Worm (Caenorhabditis elegans) whole organism, L4 larva: ENCODE measurements around the gene T04A8.13.
A peak's percentile ranks its signal among the peaks of the same experiment; 100 is the strongest.

Experiments
- F26F4.8 ChIP-seq: fragments of 200-800 bp; sonication (Bioruptor generic); conservative IDR thresholded peaks from 2 replicates; pipeline ENCODE4 v1.3.6; 2022; ENCODE audit warnings: missing genetic modification characterization, missing compliant biosample characterization
- F37D6.2 ChIP-seq: sonication (generic microtip); optimal IDR thresholded peaks from 2 replicates; lab custom pipeline; 2016; ENCODE audit warnings: mild to moderate bottlenecking, missing genetic modification characterization, missing compliant biosample characterization
- R02D3.7 ChIP-seq: fragments of 150-350 bp; sonication (generic microtip); optimal IDR thresholded peaks from 3 replicates; lab custom pipeline; 2014; ENCODE audit warnings: missing biosample characterization, missing genetic modification characterization
- T20F7.1 ChIP-seq: fragments of 200-800 bp; sonication (Bioruptor generic); optimal IDR thresholded peaks from 2 replicates; lab custom pipeline; 2018; ENCODE audit warnings: mild to moderate bottlenecking, missing genetic modification characterization, missing compliant biosample characterization
- Y5F2A.4 ChIP-seq: fragments of 200-800 bp; sonication (Bioruptor generic); optimal IDR thresholded peaks from 2 replicates; lab custom pipeline; 2018; ENCODE audit warnings: mild to moderate bottlenecking, missing genetic modification characterization, missing compliant biosample characterization
- Y75B8A.6 ChIP-seq: fragments of 200-800 bp; sonication (Bioruptor generic); IDR thresholded peaks from 2 replicates; pipeline ENCODE4 v1.3.6; 2022; ENCODE audit warnings: missing genetic modification reagents, missing genetic modification characterization, missing compliant biosample characterization
- ZK337.2 ChIP-seq: fragments of 200-800 bp; sonication (Bioruptor generic); IDR thresholded peaks from 2 replicates; pipeline ENCODE4 v1.3.6; 2022; ENCODE audit warnings: missing genetic modification reagents, missing genetic modification characterization, missing compliant biosample characterization
- aha-1 ChIP-seq: fragments of 150-350 bp; peaks from one replicate; lab custom pipeline; 2014; ENCODE audit warnings: missing biosample characterization, missing genetic modification characterization
- arid-1 ChIP-seq: fragments of 200-800 bp; sonication (Bioruptor generic); conservative IDR thresholded peaks from 2 replicates; pipeline ENCODE4 v1.3.6; 2022; ENCODE audit warnings: missing genetic modification reagents, missing genetic modification characterization, missing compliant biosample characterization
- attf-4 ChIP-seq: sonication (generic microtip); optimal IDR thresholded peaks from 3 replicates; lab custom pipeline; 2017; ENCODE audit warnings: missing biosample characterization, missing genetic modification characterization
- ceh-82 ChIP-seq: sonication (generic microtip); optimal IDR thresholded peaks from 2 replicates; lab custom pipeline; 2017; ENCODE audit warnings: missing biosample characterization, missing genetic modification characterization
- ces-1 ChIP-seq: fragments of 150-350 bp; sonication (generic microtip); optimal IDR thresholded peaks from 4 replicates; lab custom pipeline; 2014; ENCODE audit warnings: missing biosample characterization, missing genetic modification reagents, missing genetic modification characterization
- dmd-6 ChIP-seq: fragments of 200-800 bp; sonication (Bioruptor generic); IDR thresholded peaks from 2 replicates; pipeline ENCODE4 v1.3.6; 2022; ENCODE audit warnings: missing genetic modification reagents, missing genetic modification characterization, missing compliant biosample characterization
- duxl-1 ChIP-seq: sonication (generic microtip); optimal IDR thresholded peaks from 2 replicates; lab custom pipeline; 2016; ENCODE audit warnings: mild to moderate bottlenecking, missing genetic modification characterization, moderate library complexity, missing compliant biosample characterization; ENCODE audit not compliant: poor library complexity
- dve-1 ChIP-seq: sonication (generic microtip); optimal IDR thresholded peaks from 2 replicates; lab custom pipeline; 2017; ENCODE audit warnings: antibody characterized with exemption, mild to moderate bottlenecking, missing genetic modification characterization, missing compliant biosample characterization; ENCODE audit not compliant: insufficient read depth
- egl-27 ChIP-seq: sonication (generic microtip); optimal IDR thresholded peaks from 3 replicates; lab custom pipeline; 2017; ENCODE audit warnings: missing biosample characterization, missing genetic modification reagents, missing genetic modification characterization
- egl-43 ChIP-seq: fragments of 200-800 bp; sonication (Bioruptor generic); IDR thresholded peaks from 2 replicates; pipeline ENCODE4 v1.3.6; 2022; ENCODE audit warnings: missing genetic modification reagents, missing genetic modification characterization, missing compliant biosample characterization
- fkh-10 ChIP-seq: fragments of 150-350 bp; optimal IDR thresholded peaks from 2 replicates; lab custom pipeline; 2014; ENCODE audit warnings: missing biosample characterization, missing genetic modification reagents, missing genetic modification characterization
- hif-1 ChIP-seq, 2 experiments: sonication (generic microtip); optimal IDR thresholded peaks; 2 replicates each; lab custom pipeline; 2016 to 2017; ENCODE audit warnings: missing compliant biosample characterization in 2 of 2, missing genetic modification characterization in 2 of 2, missing genetic modification reagents in 2 of 2, missing genotype in 2 of 2, mild to moderate bottlenecking in 1 of 2
- hlh-11 ChIP-seq: fragments of 200-800 bp; sonication (Bioruptor generic); optimal IDR thresholded peaks from 2 replicates; lab custom pipeline; 2018; ENCODE audit warnings: mild to moderate bottlenecking, missing genetic modification characterization, missing compliant biosample characterization
- lin-15B ChIP-seq: fragments of 150-350 bp; sonication (generic microtip); optimal IDR thresholded peaks from 3 replicates; lab custom pipeline; 2014; ENCODE audit warnings: missing biosample characterization, missing genetic modification characterization
- lin-38 ChIP-seq: fragments of 200-800 bp; sonication (Bioruptor generic); IDR thresholded peaks from 2 replicates; pipeline ENCODE4 v1.3.6; 2022; ENCODE audit warnings: missing genetic modification reagents, missing genetic modification characterization, missing compliant biosample characterization
- lsy-2 ChIP-seq, 2 experiments: fragments of 150-350 bp in 1 of 2; sonication (generic microtip) in 1 of 2; optimal IDR thresholded peaks; 2 replicates each; lab custom pipeline; 2014 to 2017; ENCODE audit warnings: missing biosample characterization in 2 of 2, missing genetic modification characterization in 2 of 2
- madf-5 ChIP-seq, 2 experiments: fragments of 200-800 bp; sonication (Bioruptor generic); IDR thresholded peaks; 2 replicates each; pipeline ENCODE4 v1.3.6; 2022; ENCODE audit warnings: missing compliant biosample characterization in 2 of 2, missing genetic modification characterization in 2 of 2
- madf-9 ChIP-seq: fragments of 200-800 bp; sonication (Bioruptor generic); conservative IDR thresholded peaks from 2 replicates; pipeline ENCODE4 v1.3.6; 2022; ENCODE audit warnings: missing genetic modification reagents, missing genetic modification characterization, missing compliant biosample characterization
- mdt-29 ChIP-seq: fragments of 200-800 bp; sonication (Bioruptor generic); IDR thresholded peaks from 2 replicates; pipeline ENCODE4 v1.3.6; 2022; ENCODE audit warnings: missing genetic modification reagents, missing genetic modification characterization, missing compliant biosample characterization
- mxl-2 ChIP-seq: fragments of 200-800 bp; sonication (Bioruptor generic); conservative IDR thresholded peaks from 2 replicates; pipeline ENCODE4 v1.3.6; 2022; ENCODE audit warnings: missing genetic modification reagents, missing genetic modification characterization, missing compliant biosample characterization
- nhr-10 ChIP-seq: fragments of 150-350 bp; optimal IDR thresholded peaks from 2 replicates; lab custom pipeline; 2014; ENCODE audit warnings: missing biosample characterization, missing genetic modification characterization
- nhr-237 ChIP-seq: sonication (generic microtip); optimal IDR thresholded peaks from 2 replicates; lab custom pipeline; 2017; ENCODE audit warnings: missing biosample characterization, missing genetic modification characterization
- nhr-28 ChIP-seq: fragments of 150-350 bp; optimal IDR thresholded peaks from 2 replicates; lab custom pipeline; 2014; ENCODE audit warnings: missing biosample characterization, missing genetic modification characterization
- nhr-41 ChIP-seq: fragments of 200-800 bp; sonication (Bioruptor generic); IDR thresholded peaks from 2 replicates; pipeline ENCODE4 v1.3.6; 2022; ENCODE audit warnings: missing genetic modification reagents, missing genetic modification characterization, missing compliant biosample characterization
- nhr-76 ChIP-seq: fragments of 150-350 bp; optimal IDR thresholded peaks from 2 replicates; lab custom pipeline; 2014; ENCODE audit warnings: missing biosample characterization, missing genetic modification characterization
- nhr-77 ChIP-seq: fragments of 150-350 bp; optimal IDR thresholded peaks from 2 replicates; lab custom pipeline; 2014; ENCODE audit warnings: missing biosample characterization, missing genetic modification characterization
- pqm-1 ChIP-seq: sonication (generic microtip); optimal IDR thresholded peaks from 2 replicates; lab custom pipeline; 2017; ENCODE audit warnings: missing biosample characterization, missing genetic modification characterization
- rbr-2 ChIP-seq: sonication (generic microtip); optimal IDR thresholded peaks from 2 replicates; lab custom pipeline; 2016; ENCODE audit warnings: missing genotype, missing genetic modification characterization, missing compliant biosample characterization
- saeg-2 ChIP-seq: fragments of 200-800 bp; sonication (Bioruptor generic); IDR thresholded peaks from 2 replicates; pipeline ENCODE4 v1.3.6; 2022; ENCODE audit warnings: missing genetic modification reagents, missing genetic modification characterization, missing compliant biosample characterization
- sdz-12 ChIP-seq: fragments of 200-800 bp; sonication (Bioruptor generic); optimal IDR thresholded peaks from 2 replicates; lab custom pipeline; 2018; ENCODE audit warnings: mild to moderate bottlenecking, missing genetic modification characterization, missing compliant biosample characterization
- set-16 ChIP-seq: fragments of 200-800 bp; sonication (Bioruptor generic); IDR thresholded peaks from 2 replicates; pipeline ENCODE4 v1.3.6; 2022; ENCODE audit warnings: missing genetic modification reagents, missing genetic modification characterization, missing compliant biosample characterization
- spr-1 ChIP-seq: sonication (generic microtip); optimal IDR thresholded peaks from 2 replicates; lab custom pipeline; 2016; ENCODE audit warnings: mild to moderate bottlenecking, missing genetic modification characterization, missing compliant biosample characterization
- tag-97 ChIP-seq: fragments of 200-800 bp; sonication (Bioruptor generic); IDR thresholded peaks from 2 replicates; pipeline ENCODE4 v1.3.6; 2022; ENCODE audit warnings: missing genetic modification characterization, missing compliant biosample characterization
- tra-1 ChIP-seq: fragments of 200-800 bp; sonication (Bioruptor generic); IDR thresholded peaks from 2 replicates; pipeline ENCODE4 v1.3.6; 2022; ENCODE audit warnings: missing genetic modification reagents, missing genetic modification characterization, missing compliant biosample characterization
- unc-39 ChIP-seq: sonication (generic microtip); optimal IDR thresholded peaks from 2 replicates; lab custom pipeline; 2017; ENCODE audit warnings: missing biosample characterization, missing genetic modification characterization
- vab-7 ChIP-seq: fragments of 200-800 bp; sonication (Bioruptor generic); IDR thresholded peaks from 2 replicates; pipeline ENCODE4 v1.3.6; 2022; ENCODE audit warnings: missing genetic modification reagents, missing genetic modification characterization, missing compliant biosample characterization
- zfp-3 ChIP-seq: fragments of 200-800 bp; sonication (Bioruptor generic); conservative IDR thresholded peaks from 2 replicates; pipeline ENCODE4 v1.3.6; 2022; ENCODE audit warnings: missing genetic modification reagents, missing genetic modification characterization, missing compliant biosample characterization
- ztf-7 ChIP-seq: fragments of 150-350 bp; optimal IDR thresholded peaks from 2 replicates; lab custom pipeline; 2014; ENCODE audit warnings: missing biosample characterization, missing genetic modification characterization

The T04A8.13 gene

DNA sequence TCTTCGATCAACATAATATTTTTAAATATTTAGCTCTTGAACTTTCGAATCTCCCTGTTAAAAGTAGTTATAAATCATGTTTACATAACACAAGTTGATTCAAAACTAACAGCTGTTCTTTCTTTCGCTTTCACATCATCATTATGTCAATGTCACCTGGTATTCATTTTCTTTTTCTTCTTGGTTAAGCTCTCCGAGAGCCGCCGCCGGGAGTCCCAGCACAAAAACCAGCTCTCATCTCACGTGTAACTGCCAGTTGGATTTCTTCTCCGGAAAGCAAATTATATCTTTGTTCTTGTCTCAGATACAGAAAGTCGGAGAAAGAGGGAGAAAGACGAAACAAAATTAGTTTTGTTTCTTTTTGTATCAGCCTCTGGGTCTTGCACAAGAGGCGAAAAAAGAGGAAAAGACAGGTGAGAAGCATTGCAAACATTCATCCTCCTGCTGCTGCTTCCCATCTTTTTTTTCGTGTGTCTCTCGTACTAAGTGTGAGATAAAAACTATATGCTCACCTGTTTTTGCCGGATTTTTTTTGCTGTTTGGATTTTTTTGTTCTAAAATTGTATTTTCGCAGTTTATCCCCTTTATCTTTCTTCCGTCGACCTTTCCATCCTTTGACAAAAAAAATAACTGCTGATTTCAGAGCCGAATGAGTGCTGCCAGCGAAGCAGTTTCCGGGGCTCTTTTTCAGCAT lies 24.7 kb downstream of the T04A8.13 start, which contains the start of gene F17C8.3 (continued):
- no peak for TF ChIP-seq R02D3.7 (tag; lab: Kevin White, UChicago)
- no peak for TF ChIP-seq Y75B8A.6 (GFP tag; lab: Robert Waterston, UW)
- TF ChIP-seq unc-39: no peak
- no peak for TF ChIP-seq set-16 (GFP tag; lab: Robert Waterston, UW)
- no peak for TF ChIP-seq egl-27 (tag; lab: Kevin White, UChicago)
- no peak for TF ChIP-seq fkh-10
- peak; percentile 69 for TF ChIP-seq hlh-11 (tag; lab: Kevin White, UChicago)
- no peak for TF ChIP-seq F37D6.2 (tag; lab: Kevin White, UChicago)
- no peak for TF ChIP-seq zfp-3 (GFP tag; lab: Robert Waterston, UW)
- no peak for TF ChIP-seq sdz-12 (GFP tag; lab: Kevin White, UChicago)
- no peak for TF ChIP-seq arid-1
- no peak for TF ChIP-seq attf-4 (tag; lab: Kevin White, UChicago)
- no peak for TF ChIP-seq madf-9 (GFP tag; lab: Robert Waterston, UW)
- no peak for TF ChIP-seq ZK337.2 (GFP tag; lab: Robert Waterston, UW)
- no peak for TF ChIP-seq spr-1 (tag; lab: Kevin White, UChicago)
- no peak for TF ChIP-seq duxl-1 (tag; lab: Kevin White, UChicago)
- no peak for TF ChIP-seq T20F7.1
- no peak for TF ChIP-seq nhr-237
- no peak for TF ChIP-seq mdt-29 (GFP tag; lab: Robert Waterston, UW)

DNA sequence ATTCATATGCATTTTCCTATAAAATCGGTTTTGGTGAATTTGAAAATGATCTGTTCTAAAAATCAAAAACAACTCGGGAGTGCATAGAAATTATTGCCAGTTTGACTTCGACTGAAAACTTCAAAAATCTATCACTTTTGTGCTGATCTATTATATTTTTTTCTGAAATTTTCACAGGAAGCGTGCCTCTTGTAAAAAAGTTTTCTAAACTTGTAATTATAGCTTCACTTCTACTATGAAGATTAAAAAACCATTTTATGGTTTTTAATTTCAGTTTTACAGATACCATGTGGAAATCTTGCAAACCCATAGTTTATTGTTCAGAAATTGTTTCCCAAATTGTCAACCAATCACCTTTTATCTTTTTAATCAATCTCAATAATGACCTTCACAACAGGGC lies 27.3 kb downstream of the T04A8.13 start, which contains the start of gene F17C8.9:
Gene F17C8.9, plus strand, starts transcription at position 301 of the 400 bp plus-strand sequence.
- TF ChIP-seq egl-43: no peak
- TF ChIP-seq lin-38: no peak
- no peak for TF ChIP-seq nhr-76
- TF ChIP-seq tra-1 (GFP tag; lab: Robert Waterston, UW): no peak
- TF ChIP-seq nhr-77 (tag; lab: Kevin White, UChicago): no peak
- TF ChIP-seq tag-97 (GFP tag; lab: Robert Waterston, UW): no peak
- TF ChIP-seq rbr-2 (tag; lab: Kevin White, UChicago): no peak
- no peak for TF ChIP-seq vab-7 (GFP tag; lab: Robert Waterston, UW)
- TF ChIP-seq nhr-10 (tag; lab: Kevin White, UChicago): no peak
- no peak for TF ChIP-seq dmd-6 (GFP tag; lab: Robert Waterston, UW)
- TF ChIP-seq hif-1 (tag; optimal IDR thresholded peaks at IDR 0.05; lab: Kevin White, UChicago): no peak
- no peak for TF ChIP-seq ztf-7 (tag; lab: Kevin White, UChicago)
- no peak for TF ChIP-seq nhr-41 (GFP tag; lab: Robert Waterston, UW)
- no peak for TF ChIP-seq aha-1 (tag; lab: Kevin White, UChicago)
- TF ChIP-seq ces-1 (GFP tag; lab: Kevin White, UChicago): no peak

ce11 chrIII:4735443-4735842 lies 28.7 kb downstream of the T04A8.13 start, which contains the start of gene F17C8.7:
F17C8.7 (plus strand) TSS chrIII:4735743.
- TF ChIP-seq lsy-2 (tag; optimal IDR thresholded peaks at IDR 0.05; lab: Kevin White, UChicago): no peak
- TF ChIP-seq F26F4.8: no peak
- no peak for TF ChIP-seq nhr-28 (tag; lab: Kevin White, UChicago)
- TF ChIP-seq dve-1 (tag; lab: Kevin White, UChicago): no peak
- no peak for TF ChIP-seq saeg-2 (GFP tag; lab: Robert Waterston, UW)
- TF ChIP-seq ceh-82 (tag; lab: Kevin White, UChicago): no peak
- no peak for TF ChIP-seq mxl-2 (GFP tag; lab: Robert Waterston, UW)
- no peak for TF ChIP-seq hlh-11 (tag; lab: Kevin White, UChicago)
- no peak for TF ChIP-seq lin-15B (tag; lab: Kevin White, UChicago)
- no peak for TF ChIP-seq Y75B8A.6 (GFP tag; lab: Robert Waterston, UW)
- no peak for TF ChIP-seq nhr-41 (GFP tag; lab: Robert Waterston, UW)
- TF ChIP-seq pqm-1: no peak
- no peak for TF ChIP-seq Y5F2A.4 (GFP tag; lab: Kevin White, UChicago)
- no peak for TF ChIP-seq hif-1 (tag; optimal IDR thresholded peaks at IDR 0.05; lab: Kevin White, UChicago)
- no peak for TF ChIP-seq madf-5 (GFP tag; IDR thresholded peaks at IDR 0.05; lab: Robert Waterston, UW)
- no peak for TF ChIP-seq egl-43
- TF ChIP-seq sdz-12 (GFP tag; lab: Kevin White, UChicago): no peak
